Worm (Caenorhabditis elegans): ENCODE measurements around the gene rnp-1.

rnp-1 gene

DNA sequence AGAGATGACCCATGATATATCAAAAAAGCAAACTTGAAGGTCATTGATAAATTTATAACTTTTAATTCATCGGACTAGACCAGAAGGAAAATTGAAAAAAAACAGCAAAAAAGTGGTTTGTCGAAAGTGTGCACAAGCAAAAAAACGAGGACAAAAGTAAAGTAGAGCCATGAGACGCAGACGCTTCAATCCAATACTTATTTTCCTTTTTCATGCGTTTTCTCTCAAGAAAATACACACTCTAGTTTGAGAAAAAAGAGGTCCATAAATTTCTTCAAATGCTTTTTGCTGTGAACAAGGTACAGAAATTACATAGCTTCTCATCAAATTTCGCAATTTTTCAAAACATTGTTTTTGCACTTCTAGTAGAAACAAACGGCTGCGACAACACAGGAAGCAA is 30.9 kb upstream of the rnp-1 start:
- TF ChIP-seq elt-3 (tag; optimal IDR thresholded peaks at IDR 0.05) (no peak), bed-3 (GFP tag; optimal IDR thresholded peaks at IDR 0.05) (no peak), mab-5 (tag; optimal IDR thresholded peaks at IDR 0.05) (no peak), tbx-8 (GFP tag; optimal IDR thresholded peaks at IDR 0.05) (no peak), ceh-83 (GFP tag; optimal IDR thresholded peaks at IDR 0.05) (no peak), nhr-28 (tag; optimal IDR thresholded peaks at IDR 0.05) (no peak), hlh-1 (tag; optimal IDR thresholded peaks at IDR 0.05) (no peak), unc-62 (GFP tag; optimal IDR thresholded peaks at IDR 0.05) (no peak)

DNA sequence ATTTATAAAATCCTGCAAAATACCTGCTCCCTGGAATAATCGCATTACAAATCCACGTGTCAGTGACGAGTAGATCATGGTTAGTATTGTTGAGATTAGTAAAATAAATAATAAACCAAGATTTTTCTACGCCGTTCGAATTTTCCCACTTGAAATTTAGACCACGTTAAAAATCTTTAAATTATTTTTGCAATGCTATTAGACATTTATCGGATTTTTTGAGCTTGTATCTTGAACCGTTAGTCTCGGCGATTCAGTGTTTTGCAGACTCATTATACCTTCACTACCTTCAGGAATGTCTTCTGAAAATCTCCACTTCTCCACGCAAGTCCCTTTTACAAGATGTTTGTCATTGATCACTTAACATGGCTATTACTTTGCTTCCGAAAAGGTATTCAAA is 29.9 kb upstream of the rnp-1 start, which contains the start of gene C27A7.5:
Gene C27A7.5, minus strand, starts transcription at position 101 of the 400 bp plus-strand sequence.
- no peak for TF ChIP-seq blmp-1 (tag; optimal IDR thresholded peaks at IDR 0.05)
- TF ChIP-seq lin-13 (tag; optimal IDR thresholded peaks at IDR 0.05), result no peak
- no peak for TF ChIP-seq elt-1 (tag; optimal IDR thresholded peaks at IDR 0.05; ENCODE audit: borderline replicate concordance, insufficient read depth)
- TF ChIP-seq lsy-2 (tag; optimal IDR thresholded peaks at IDR 0.05), result no peak
- TF ChIP-seq cnd-1 (tag; optimal IDR thresholded peaks at IDR 0.05), result no peak
- no peak for TF ChIP-seq lin-32 (GFP tag; optimal IDR thresholded peaks at IDR 0.05)
- TF ChIP-seq M03D4.4 (tag; optimal IDR thresholded peaks at IDR 0.05), result no peak
- no peak for TF ChIP-seq flh-1 (GFP tag; optimal IDR thresholded peaks at IDR 0.05)
- TF ChIP-seq ham-2 (GFP tag; optimal IDR thresholded peaks at IDR 0.05), result no peak
- TF ChIP-seq pha-4 (tag; optimal IDR thresholded peaks at IDR 0.05), result no peak
- TF ChIP-seq mep-1 (tag; optimal IDR thresholded peaks at IDR 0.05), result no peak
- no peak for TF ChIP-seq nhr-237 (tag; optimal IDR thresholded peaks at IDR 0.05)
- TF ChIP-seq drap-1 (GFP tag; optimal IDR thresholded peaks at IDR 0.05), result no peak

DNA sequence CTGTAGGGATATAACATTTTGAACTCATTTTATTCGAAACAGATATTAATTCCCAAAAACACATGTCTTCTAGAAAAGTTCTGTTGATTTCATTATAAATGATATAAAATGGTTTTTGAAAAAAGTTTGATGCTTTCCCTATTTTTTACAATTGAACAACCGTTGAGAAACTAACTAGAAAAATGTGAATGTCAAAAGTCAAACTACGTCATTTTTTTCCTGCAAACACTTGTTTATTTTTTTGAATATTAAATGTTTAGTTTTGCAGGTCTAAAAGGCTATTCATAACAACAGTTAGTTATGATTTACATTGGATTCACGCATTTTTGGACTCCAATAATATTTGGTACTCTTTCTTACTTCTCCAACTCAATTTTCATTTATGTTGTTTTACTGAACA is 29.2 kb upstream of the rnp-1 start, which contains the start of gene srj-4:
Gene srj-4, plus strand, starts transcription at position 301 of the 400 bp plus-strand sequence.
- TF ChIP-seq pha-4 (tag; optimal IDR thresholded peaks at IDR 0.05), result no peak
- TF ChIP-seq flh-1 (GFP tag; optimal IDR thresholded peaks at IDR 0.05), result no peak
- no peak for TF ChIP-seq ceh-39 (tag; optimal IDR thresholded peaks at IDR 0.05)
- TF ChIP-seq hlh-1 (tag; optimal IDR thresholded peaks at IDR 0.05), result no peak
- no peak for TF ChIP-seq unc-39 (tag; optimal IDR thresholded peaks at IDR 0.05)
- no peak for TF ChIP-seq mls-2 (tag; optimal IDR thresholded peaks at IDR 0.05)
- no peak for TF ChIP-seq unc-62 (GFP tag; optimal IDR thresholded peaks at IDR 0.05)
- no peak for TF ChIP-seq ztf-11 (tag; optimal IDR thresholded peaks at IDR 0.05)
- no peak for TF ChIP-seq drap-1 (GFP tag; optimal IDR thresholded peaks at IDR 0.05)
- no peak for TF ChIP-seq mab-5 (tag; optimal IDR thresholded peaks at IDR 0.05)
- TF ChIP-seq nhr-28 (tag; optimal IDR thresholded peaks at IDR 0.05), result no peak
- no peak for TF ChIP-seq mep-1 (tag; optimal IDR thresholded peaks at IDR 0.05)
- no peak for TF ChIP-seq lsy-2 (tag; optimal IDR thresholded peaks at IDR 0.05)
- no peak for TF ChIP-seq ceh-43 (GFP tag; optimal IDR thresholded peaks at IDR 0.05)
- TF ChIP-seq elt-3 (tag; optimal IDR thresholded peaks at IDR 0.05), result no peak
- TF ChIP-seq snpc-4 (tag; optimal IDR thresholded peaks at IDR 0.05), result no peak
- TF ChIP-seq ceh-83 (GFP tag; optimal IDR thresholded peaks at IDR 0.05), result no peak
- TF ChIP-seq ham-2 (GFP tag; optimal IDR thresholded peaks at IDR 0.05), result no peak

DNA sequence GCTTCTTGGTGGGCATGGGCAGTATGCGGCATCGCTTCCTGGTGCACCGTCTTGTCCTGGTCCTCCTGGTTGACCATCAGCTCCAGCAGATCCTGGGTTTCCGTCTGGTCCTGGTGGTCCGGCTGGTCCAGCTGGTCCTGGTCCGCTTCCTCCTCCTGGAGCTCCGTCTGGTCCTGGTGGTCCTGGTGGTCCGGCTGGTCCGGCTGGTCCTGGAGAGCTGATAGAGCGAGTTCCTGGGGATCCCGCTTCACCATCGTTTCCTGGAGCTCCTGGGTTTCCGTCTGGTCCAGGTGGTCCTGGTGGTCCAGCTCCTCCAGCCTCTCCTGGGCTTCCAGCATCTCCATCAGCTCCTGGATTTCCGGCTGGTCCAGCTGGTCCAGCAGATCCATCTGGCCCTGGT is 25.0 kb upstream of the rnp-1 start:
- no peak for TF ChIP-seq lsy-2 (tag; optimal IDR thresholded peaks at IDR 0.05)

DNA sequence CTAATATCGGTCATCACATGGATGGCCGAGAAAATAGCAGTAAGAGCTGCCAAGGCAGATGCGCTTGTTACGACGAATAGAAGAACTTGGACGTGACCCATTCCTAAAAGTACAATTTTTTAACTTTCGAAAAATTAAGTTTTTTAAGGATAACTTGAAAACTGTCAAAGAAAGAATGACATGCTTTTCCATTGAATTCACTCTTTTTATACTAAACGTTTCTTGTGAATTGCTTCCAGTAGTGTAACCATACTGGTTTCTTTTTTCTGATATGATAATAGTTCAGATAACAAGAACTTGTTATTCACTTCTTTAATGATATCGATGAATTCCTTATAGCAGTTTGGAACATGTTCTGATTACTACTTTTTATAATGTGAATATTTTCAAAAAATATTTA is 24.4 kb upstream of the rnp-1 start, which contains the start of gene col-37:
Gene col-37, minus strand, starts transcription at position 101 of the 400 bp plus-strand sequence.
- TF ChIP-seq lsy-2 (tag; optimal IDR thresholded peaks at IDR 0.05), result no peak
- TF ChIP-seq ztf-11 (tag; optimal IDR thresholded peaks at IDR 0.05), result no peak
- no peak for TF ChIP-seq ces-1 (GFP tag; optimal IDR thresholded peaks at IDR 0.05)
- TF ChIP-seq nhr-12 (tag; optimal IDR thresholded peaks at IDR 0.05), result no peak
- TF ChIP-seq elt-1 (tag; optimal IDR thresholded peaks at IDR 0.05; ENCODE audit: borderline replicate concordance, insufficient read depth), result no peak
- no peak for TF ChIP-seq drap-1 (GFP tag; optimal IDR thresholded peaks at IDR 0.05)
- no peak for TF ChIP-seq sem-2 (GFP tag; optimal IDR thresholded peaks at IDR 0.05)
- no peak for TF ChIP-seq unc-39 (tag; optimal IDR thresholded peaks at IDR 0.05)
- TF ChIP-seq mls-2 (tag; optimal IDR thresholded peaks at IDR 0.05), result no peak
- TF ChIP-seq nhr-2 (tag; optimal IDR thresholded peaks at IDR 0.05), result no peak
- TF ChIP-seq hlh-1 (tag; optimal IDR thresholded peaks at IDR 0.05), result no peak
- TF ChIP-seq snpc-4 (tag; optimal IDR thresholded peaks at IDR 0.05), result no peak
- TF ChIP-seq unc-120 (tag; optimal IDR thresholded peaks at IDR 0.05; ENCODE audit: poor library complexity, severe bottlenecking), result no peak
- no peak for TF ChIP-seq pha-4 (tag; optimal IDR thresholded peaks at IDR 0.05)
- TF ChIP-seq lin-13 (tag; optimal IDR thresholded peaks at IDR 0.05), result no peak
- no peak for TF ChIP-seq sptf-1 (tag; optimal IDR thresholded peaks at IDR 0.05)
- no peak for TF ChIP-seq ceh-43 (GFP tag; optimal IDR thresholded peaks at IDR 0.05)
- TF ChIP-seq nhr-28 (tag; optimal IDR thresholded peaks at IDR 0.05), result no peak
- TF ChIP-seq elt-3 (tag; optimal IDR thresholded peaks at IDR 0.05), result no peak
- no peak for TF ChIP-seq tbx-8 (GFP tag; optimal IDR thresholded peaks at IDR 0.05)
